Fruit fly (Drosophila melanogaster) whole organism, embryonic: ENCODE results near the gene bun.

Experiments used
- Aef1 ChIP-seq: fragments of 200-800 bp; sonication (Bioruptor generic); IDR thresholded peaks from 3 replicates; pipeline ENCODE4 v1.3.6; 2022; ENCODE audit warnings: missing biosample characterization, missing genetic modification characterization
- Bgb ChIP-seq: fragments of 200-800 bp; sonication (Bioruptor generic); IDR thresholded peaks from 2 replicates; pipeline ENCODE4 v1.3.6; 2022; ENCODE audit warnings: missing biosample characterization, missing genetic modification characterization; ENCODE audit not compliant: partially characterized antibody
- Bteb2 ChIP-seq: fragments of 200-800 bp; sonication (Bioruptor generic); optimal IDR thresholded peaks from 2 replicates; lab custom pipeline; 2016; ENCODE audit warnings: missing biosample characterization, missing genetic modification characterization
- CG10431 ChIP-seq: fragments of 200-800 bp; sonication (Bioruptor generic); optimal IDR thresholded peaks from 3 replicates; lab custom pipeline; 2018; ENCODE audit warnings: missing biosample characterization, mild to moderate bottlenecking, missing genetic modification characterization
- CG10654 ChIP-seq: fragments of 200-800 bp; sonication (Bioruptor generic); optimal IDR thresholded peaks from 2 replicates; lab custom pipeline; 2016; ENCODE audit warnings: missing biosample characterization, missing genetic modification characterization
- CG12219 ChIP-seq: fragments of 200-800 bp; sonication (Bioruptor generic); optimal IDR thresholded peaks from 3 replicates; lab custom pipeline; 2018; ENCODE audit warnings: missing biosample characterization, mild to moderate bottlenecking, missing genetic modification characterization
- CG12391 ChIP-seq: fragments of 200-800 bp; sonication (Bioruptor generic); optimal IDR thresholded peaks from 3 replicates; lab custom pipeline; 2018; ENCODE audit warnings: missing biosample characterization, mild to moderate bottlenecking, missing genetic modification characterization, moderate library complexity
- CG12942 ChIP-seq: fragments of 200-800 bp; sonication (Bioruptor generic); optimal IDR thresholded peaks from 3 replicates; lab custom pipeline; 2016; ENCODE audit warnings: missing biosample characterization, missing genetic modification characterization
- CG13424 ChIP-seq: fragments of 200-800 bp; sonication (Bioruptor generic); optimal IDR thresholded peaks from 2 replicates; lab custom pipeline; 2019; ENCODE audit warnings: missing biosample characterization, mild to moderate bottlenecking, missing genetic modification characterization, moderate library complexity
- CG13775 ChIP-seq: fragments of 200-800 bp; sonication (Bioruptor generic); optimal IDR thresholded peaks from 3 replicates; lab custom pipeline; 2017; ENCODE audit warnings: missing biosample characterization, mild to moderate bottlenecking, missing genetic modification characterization
- CG16779 ChIP-seq: fragments of 200-800 bp; sonication (Bioruptor generic); IDR thresholded peaks from 2 replicates; pipeline ENCODE4 v1.3.6; 2022; ENCODE audit warnings: missing biosample characterization, missing genetic modification characterization
- CG17186 ChIP-seq: fragments of 200-800 bp; sonication (Bioruptor generic); optimal IDR thresholded peaks from 3 replicates; lab custom pipeline; 2017; ENCODE audit warnings: missing biosample characterization, missing genetic modification reagents, missing genetic modification characterization
- CG17328 ChIP-seq: fragments of 200-800 bp; sonication (Bioruptor generic); IDR thresholded peaks from 2 replicates; pipeline ENCODE4 v1.3.6; 2022; ENCODE audit warnings: missing biosample characterization, missing genetic modification characterization
- CG17612 ChIP-seq: fragments of 200-800 bp; sonication (Bioruptor generic); IDR thresholded peaks from 2 replicates; pipeline ENCODE4 v1.3.6; 2022; ENCODE audit warnings: missing biosample characterization, missing genetic modification characterization
- CG2129 ChIP-seq: fragments of 200-800 bp; sonication (Bioruptor generic); IDR thresholded peaks from 2 replicates; pipeline ENCODE4 v1.3.6; 2022; ENCODE audit warnings: missing biosample characterization, missing genetic modification characterization; ENCODE audit not compliant: partially characterized antibody
- CG30403 ChIP-seq: fragments of 200-800 bp; sonication (Bioruptor generic); optimal IDR thresholded peaks from 3 replicates; lab custom pipeline; 2016; ENCODE audit warnings: missing biosample characterization, missing genetic modification characterization
- CG32767 ChIP-seq: fragments of 200-800 bp; sonication (Bioruptor generic); IDR thresholded peaks from 2 replicates; pipeline ENCODE4 v1.3.6; 2022; ENCODE audit warnings: missing biosample characterization, missing genetic modification characterization
- CG3726 ChIP-seq: fragments of 200-800 bp; sonication (Bioruptor generic); IDR thresholded peaks from 3 replicates; pipeline ENCODE4, ENCODE4 v1.3.6; 2022; ENCODE audit warnings: missing biosample characterization, missing genetic modification characterization
- CG42726 ChIP-seq: fragments of 200-800 bp; sonication (Bioruptor generic); IDR thresholded peaks from 2 replicates; pipeline ENCODE4 v1.3.6; 2022; ENCODE audit warnings: missing biosample characterization, missing genetic modification characterization; ENCODE audit not compliant: partially characterized antibody
- CG4854 ChIP-seq: fragments of 200-800 bp; sonication (Bioruptor generic); optimal IDR thresholded peaks from 2 replicates; lab custom pipeline; 2016; ENCODE audit warnings: missing biosample characterization, missing genetic modification characterization, inconsistent platforms
- CG5245 ChIP-seq: fragments of 200-800 bp; sonication (Bioruptor generic); optimal IDR thresholded peaks from 3 replicates; lab custom pipeline; 2016; ENCODE audit warnings: missing biosample characterization, missing genetic modification characterization
- CG6765 ChIP-seq: fragments of 200-800 bp; sonication (Bioruptor generic); optimal IDR thresholded peaks from 3 replicates; lab custom pipeline; 2017; ENCODE audit warnings: missing biosample characterization, mild to moderate bottlenecking, missing genetic modification characterization
- CG6854 ChIP-seq: fragments of 200-800 bp; sonication (Bioruptor generic); optimal IDR thresholded peaks from 3 replicates; lab custom pipeline; 2017; ENCODE audit warnings: missing biosample characterization, mild to moderate bottlenecking, missing genetic modification characterization
- Camta ChIP-seq: fragments of 200-800 bp; sonication (Bioruptor generic); optimal IDR thresholded peaks from 2 replicates; lab custom pipeline; 2016; ENCODE audit warnings: missing biosample characterization, missing genetic modification characterization
- Deaf1 ChIP-seq: fragments of 200-800 bp; optimal IDR thresholded peaks from 3 replicates; lab custom pipeline; 2019; ENCODE audit warnings: missing biosample characterization, mild to moderate bottlenecking, missing genetic modification characterization, moderate library complexity
- E2f2 ChIP-seq: fragments of 200-800 bp; sonication (Bioruptor generic); IDR thresholded peaks from 2 replicates; pipeline ENCODE4 v1.3.6; 2022; ENCODE audit warnings: missing biosample characterization, missing genetic modification characterization
- Ets97D ChIP-seq: fragments of 200-800 bp; sonication (Bioruptor generic); optimal IDR thresholded peaks from 3 replicates; lab custom pipeline; 2016; ENCODE audit warnings: missing biosample characterization, missing genetic modification characterization
- Fer2 ChIP-seq: fragments of 200-800 bp; sonication (Bioruptor generic); optimal IDR thresholded peaks from 2 replicates; lab custom pipeline; 2018; ENCODE audit warnings: missing biosample characterization, mild to moderate bottlenecking, missing genetic modification characterization, moderate library complexity
- HLHmδ ChIP-seq: fragments of 200-800 bp; sonication (Bioruptor generic); optimal IDR thresholded peaks from 2 replicates; lab custom pipeline; 2018; ENCODE audit warnings: missing biosample characterization, mild to moderate bottlenecking, missing genetic modification characterization, moderate library complexity
- Hand ChIP-seq: fragments of 200-800 bp; sonication (Bioruptor generic); optimal IDR thresholded peaks from 2 replicates; lab custom pipeline; 2017; ENCODE audit warnings: mild to moderate bottlenecking, missing biosample characterization, missing genetic modification reagents, missing genetic modification characterization
- Hmr ChIP-seq: fragments of 200-800 bp; sonication (Bioruptor generic); optimal IDR thresholded peaks from 3 replicates; lab custom pipeline; 2017; ENCODE audit warnings: mild to moderate bottlenecking, missing biosample characterization, missing genetic modification reagents, missing genetic modification characterization
- Hr3 ChIP-seq: fragments of 200-800 bp; sonication (Bioruptor generic); optimal IDR thresholded peaks from 3 replicates; lab custom pipeline; 2016; ENCODE audit warnings: missing biosample characterization, missing genetic modification characterization
- Med ChIP-seq: fragments of 200-800 bp; sonication (Bioruptor generic); peaks from one replicate; lab custom pipeline; 2016; ENCODE audit warnings: missing biosample characterization, missing genetic modification characterization, mild to moderate bottlenecking, inconsistent platforms, moderate library complexity
- Mes4 ChIP-seq: fragments of 200-800 bp; sonication (Bioruptor generic); optimal IDR thresholded peaks from 2 replicates; lab custom pipeline; 2016; ENCODE audit warnings: missing biosample characterization, missing genetic modification characterization
- NFAT ChIP-seq: fragments of 200-800 bp; sonication (Bioruptor generic); IDR thresholded peaks from 2 replicates; pipeline ENCODE4 v1.3.6; 2022; ENCODE audit warnings: missing biosample characterization, missing genetic modification characterization
- Nf-YA ChIP-seq: fragments of 200-800 bp; sonication (Bioruptor generic); IDR thresholded peaks from 2 replicates; pipeline ENCODE4 v1.3.6; 2022; ENCODE audit warnings: missing biosample characterization, missing genetic modification characterization
- Pdp1 ChIP-seq, 2 experiments: fragments of 200-800 bp; sonication (Bioruptor generic); optimal IDR thresholded peaks; 3 replicates each; lab custom pipeline; 2016; ENCODE audit warnings: missing biosample characterization in 2 of 2, missing genetic modification characterization in 2 of 2, mild to moderate bottlenecking in 1 of 2, moderate library complexity in 1 of 2
- br ChIP-seq: fragments of >200 bp; optimal IDR thresholded peaks from 2 replicates; lab custom pipeline; 2017
- croc ChIP-seq: fragments of 200-800 bp; sonication (Bioruptor generic); conservative IDR thresholded peaks from 3 replicates; pipeline ENCODE4 v1.3.6; 2022; ENCODE audit warnings: missing biosample characterization, missing genetic modification characterization
- ems ChIP-seq: fragments of 200-800 bp; sonication (Bioruptor generic); optimal IDR thresholded peaks from 3 replicates; lab custom pipeline; 2016; ENCODE audit warnings: missing biosample characterization, missing genetic modification characterization
- eyg ChIP-seq: fragments of 200-800 bp; sonication (Bioruptor generic); optimal IDR thresholded peaks from 3 replicates; lab custom pipeline; 2016; ENCODE audit warnings: missing biosample characterization, missing genetic modification characterization
- fru ChIP-seq: fragments of >200 bp; optimal IDR thresholded peaks from 2 replicates; lab custom pipeline; 2017
- hb ChIP-seq: fragments of 200-800 bp; sonication (Bioruptor generic); IDR thresholded peaks from 3 replicates; pipeline ENCODE4 v1.3.6; 2022; ENCODE audit warnings: missing biosample characterization, missing genetic modification characterization; ENCODE audit not compliant: partially characterized antibody
- lab ChIP-seq: fragments of 200-800 bp; sonication (Bioruptor generic); optimal IDR thresholded peaks from 3 replicates; lab custom pipeline; 2017; ENCODE audit warnings: missing biosample characterization, missing genetic modification characterization, mild to moderate bottlenecking, moderate library complexity, missing genetic modification reagents
- mirr ChIP-seq: fragments of 200-800 bp; sonication (Bioruptor generic); optimal IDR thresholded peaks from 3 replicates; lab custom pipeline; 2018; ENCODE audit warnings: missing biosample characterization, mild to moderate bottlenecking, missing genetic modification characterization
- nerfin-1 ChIP-seq: fragments of 200-800 bp; sonication (Bioruptor generic); optimal IDR thresholded peaks from 3 replicates; lab custom pipeline; 2019; ENCODE audit warnings: missing biosample characterization, mild to moderate bottlenecking, missing genetic modification characterization, moderate library complexity
- pho ChIP-seq: fragments of 200-800 bp; sonication (Bioruptor generic); optimal IDR thresholded peaks from 2 replicates; lab custom pipeline; 2016; ENCODE audit warnings: missing biosample characterization, missing genetic modification characterization
- psq ChIP-seq: fragments of 200-800 bp; sonication (Bioruptor generic); optimal IDR thresholded peaks from 2 replicates; lab custom pipeline; 2017; ENCODE audit warnings: missing biosample characterization, missing genetic modification characterization
- ranshi ChIP-seq: fragments of 200-800 bp; sonication (Bioruptor generic); IDR thresholded peaks from 2 replicates; pipeline ENCODE4 v1.3.6; 2022; ENCODE audit warnings: missing biosample characterization, missing genetic modification characterization
- repo ChIP-seq: fragments of 200-800 bp; sonication (Bioruptor generic); optimal IDR thresholded peaks from 2 replicates; lab custom pipeline; 2016; ENCODE audit warnings: missing biosample characterization, missing genetic modification characterization
- shn ChIP-seq: fragments of 200-800 bp; sonication (Bioruptor generic); optimal IDR thresholded peaks from 3 replicates; lab custom pipeline; 2016; ENCODE audit warnings: missing biosample characterization, missing genetic modification characterization
- trem ChIP-seq: fragments of 200-800 bp; optimal IDR thresholded peaks from 3 replicates; lab custom pipeline; 2019; ENCODE audit warnings: missing biosample characterization, mild to moderate bottlenecking, missing genetic modification characterization, moderate library complexity

bun gene

DNA sequence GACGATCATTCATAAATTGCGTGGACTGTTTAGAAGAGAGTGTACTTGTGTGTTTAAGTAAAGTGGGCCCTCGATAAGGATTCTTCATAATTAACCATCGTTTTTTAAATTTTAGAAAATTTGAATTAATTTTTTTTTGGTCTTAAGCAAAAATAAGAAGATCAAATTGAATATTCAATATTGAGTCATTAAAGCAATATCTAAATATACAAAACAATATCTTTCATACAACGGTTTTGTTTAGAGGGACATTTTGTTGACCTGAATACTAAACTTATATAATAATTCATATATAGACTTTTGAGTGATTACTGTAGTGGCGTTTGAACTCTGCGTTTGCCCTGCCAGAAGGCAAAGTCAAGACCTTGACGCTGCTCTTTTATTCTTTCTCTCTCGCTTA lies 4.4 kb downstream of the bun start (continued):
- peak; percentile 32 for TF ChIP-seq Hr3 (GFP tag; lab: Kevin White, UChicago)
- no peak for TF ChIP-seq HLHmδ (GFP tag; lab: Kevin White, UChicago)
- no peak for TF ChIP-seq psq (GFP tag; lab: Kevin White, UChicago)
- TF ChIP-seq nerfin-1 (tag; lab: Kevin White, UChicago) = no peak
- TF ChIP-seq CG16779 (GFP tag; lab: Robert Waterston, UW) = no peak
- peak; percentile 26 for TF ChIP-seq Bteb2 (GFP tag; lab: Kevin White, UChicago)
- TF ChIP-seq CG13424 (tag; lab: Kevin White, UChicago) = peak; percentile 3
- no peak for TF ChIP-seq mirr (GFP tag; lab: Kevin White, UChicago)
- no peak for TF ChIP-seq Nf-YA
- TF ChIP-seq E2f2 (GFP tag; lab: Robert Waterston, UW) = no peak
- TF ChIP-seq CG4854 = no peak
- peak; percentile 58 for TF ChIP-seq CG6854 (GFP tag; lab: Kevin White, UChicago)
- no peak for TF ChIP-seq croc (GFP tag; lab: Robert Waterston, UW)
- TF ChIP-seq br (lab: Kevin White, UChicago) = no peak
- no peak for TF ChIP-seq CG5245
- no peak for TF ChIP-seq shn (GFP tag; lab: Kevin White, UChicago)
- no peak for TF ChIP-seq fru (lab: Kevin White, UChicago)
- TF ChIP-seq ems (GFP tag; lab: Kevin White, UChicago) = no peak
- peak; percentile 40 for TF ChIP-seq Med
- TF ChIP-seq CG10654 (GFP tag; lab: Kevin White, UChicago) = no peak
- TF ChIP-seq Deaf1 (tag; lab: Kevin White, UChicago) = peak; percentile 49
- TF ChIP-seq Fer2 (tag; lab: Kevin White, UChicago) = peak; percentile 33
- no peak for TF ChIP-seq trem
- TF ChIP-seq Hand (GFP tag; lab: Kevin White, UChicago) = peak; percentile 67
- no peak for TF ChIP-seq repo (GFP tag; lab: Kevin White, UChicago)
- TF ChIP-seq CG10431 (GFP tag; lab: Kevin White, UChicago) = no peak
- peak; percentile 29 for TF ChIP-seq CG6765
- TF ChIP-seq lab (GFP tag; lab: Kevin White, UChicago) = peak; percentile 81
- no peak for TF ChIP-seq hb (GFP tag; lab: Robert Waterston, UW)
- peak; percentile 61 for TF ChIP-seq CG13775
- no peak for TF ChIP-seq CG42726 (GFP tag; lab: Robert Waterston, UW)
- peak; percentile 74 for TF ChIP-seq Hmr (GFP tag; lab: Kevin White, UChicago)
- no peak for TF ChIP-seq CG12942 (GFP tag; lab: Kevin White, UChicago)
- no peak for TF ChIP-seq Aef1 (GFP tag; lab: Robert Waterston, UW)
- no peak for TF ChIP-seq CG17612 (GFP tag; lab: Robert Waterston, UW)
- peak; percentile 43 for TF ChIP-seq CG12391 (tag; lab: Kevin White, UChicago)
- 0 out of 2 replicates have a peak, but pooled peaks have one; percentile 29 for TF ChIP-seq NFAT (GFP tag; lab: Robert Waterston, UW)
- no peak for TF ChIP-seq eyg (GFP tag; lab: Kevin White, UChicago)
- no peak for TF ChIP-seq CG17328 (GFP tag; lab: Robert Waterston, UW)
- no peak for TF ChIP-seq CG3726 (GFP tag; lab: Robert Waterston, UW)
- TF ChIP-seq CG2129 = no peak
- peak; percentile 55 for TF ChIP-seq CG30403
- no peak for TF ChIP-seq Camta (GFP tag; lab: Kevin White, UChicago)
- no peak for TF ChIP-seq Ets97D (GFP tag; lab: Kevin White, UChicago)
- TF ChIP-seq CG17186 = no peak
- no peak for TF ChIP-seq Bgb (GFP tag; lab: Robert Waterston, UW)
- TF ChIP-seq CG12219 = no peak
- TF ChIP-seq Pdp1 (GFP tag; optimal IDR thresholded peaks at IDR 0.05; lab: Kevin White, UChicago) = peak; percentile 3 to 60
- 0 out of 2 replicates have a peak, but pooled peaks have one; percentile 14 for TF ChIP-seq ranshi (GFP tag; lab: Robert Waterston, UW)
- TF ChIP-seq CG32767 (GFP tag; lab: Robert Waterston, UW) = no peak
- peak; percentile 24 for TF ChIP-seq pho (GFP tag; lab: Kevin White, UChicago)
- no peak for TF ChIP-seq Mes4
